Fruit fly (Drosophila melanogaster): Measurements from ENCODE around the gene CycJ.

CycJ gene

dm6 chr3L:3492116-3492747 is 26.0 kb downstream of the CycJ start (continued):
- TF ChIP-seq Hsf (GFP tag; optimal IDR thresholded peaks at IDR 0.05) (no peak), pros (GFP tag; optimal IDR thresholded peaks at IDR 0.05) (no peak), Ada2b (GFP tag; IDR thresholded peaks at IDR 0.05) (peak; percentile 52; the same call in 1 of the 2 replicates), Sox102F (GFP tag; optimal IDR thresholded peaks at IDR 0.05) (peak; percentile 33), CG43689 (GFP tag; IDR thresholded peaks at IDR 0.05) (no peak), bbx (GFP tag; IDR thresholded peaks at IDR 0.05; ENCODE audit: partially characterized antibody) (no peak), Eip74EF (GFP tag; optimal IDR thresholded peaks at IDR 0.05) (no peak), dysf (GFP tag; IDR thresholded peaks at IDR 0.05) (peak; percentile 39; the same call in 1 of the 3 replicates), E2f1 (GFP tag; IDR thresholded peaks at IDR 0.05) (peak; percentile 29; the same call in 1 of the 2 replicates), lilli (GFP tag; optimal IDR thresholded peaks at IDR 0.05) (peak; percentile 20), kni (GFP tag; optimal IDR thresholded peaks at IDR 0.05) (no peak), nau (GFP tag; optimal IDR thresholded peaks at IDR 0.05) (no peak), CG30403 (GFP tag; optimal IDR thresholded peaks at IDR 0.05) (peak; percentile 32), croc (GFP tag; conservative IDR thresholded peaks at IDR 0.05) (no peak), CG6689 (GFP tag; IDR thresholded peaks at IDR 0.05) (no peak), danr (GFP tag; IDR thresholded peaks at IDR 0.05) (no peak), MBD-R2 (GFP tag; IDR thresholded peaks at IDR 0.05) (no peak), CG18619 (GFP tag; optimal IDR thresholded peaks at IDR 0.05) (peak; percentile 20), gsb-n (tag; optimal IDR thresholded peaks at IDR 0.05) (no peak), hkb (optimal IDR thresholded peaks at IDR 0.05) (no peak), hkb (GFP tag; IDR thresholded peaks at IDR 0.05) (no peak), CG6175 (GFP tag; IDR thresholded peaks at IDR 0.05) (no peak), CG2129 (GFP tag; IDR thresholded peaks at IDR 0.05; ENCODE audit: partially characterized antibody) (no peak), Myb (GFP tag; optimal IDR thresholded peaks at IDR 0.05) (no peak), CG14667 (GFP tag; IDR thresholded peaks at IDR 0.05) (no peak), CkIIα-i1 (GFP tag; IDR thresholded peaks at IDR 0.05) (no peak), Dip3 (GFP tag; optimal IDR thresholded peaks at IDR 0.05) (no peak), Aef1 (GFP tag; IDR thresholded peaks at IDR 0.05) (0 out of 3 replicates have a peak, but pooled peaks have one; percentile 11), CG8478 (optimal IDR thresholded peaks at IDR 0.05) (no peak), CG14710 (tag; optimal IDR thresholded peaks at IDR 0.05) (no peak), CG10366 (GFP tag; IDR thresholded peaks at IDR 0.05) (peak; percentile 42), lbe (GFP tag; optimal IDR thresholded peaks at IDR 0.05) (no peak), cas (GFP tag; IDR thresholded peaks at IDR 0.05) (no peak), sqz (GFP tag; optimal IDR thresholded peaks at IDR 0.05) (no peak), Dip2 (GFP tag; IDR thresholded peaks at IDR 0.05) (no peak), twi (tag; optimal IDR thresholded peaks at IDR 0.05) (no peak), fd64A (GFP tag; optimal IDR thresholded peaks at IDR 0.05) (no peak), dati (GFP tag; IDR thresholded peaks at IDR 0.05) (no peak), B-H2 (GFP tag; optimal IDR thresholded peaks at IDR 0.05) (no peak), CG1529 (GFP tag; optimal IDR thresholded peaks at IDR 0.05) (no peak), Sry-β (GFP tag; optimal IDR thresholded peaks at IDR 0.05) (no peak), CG13424 (tag; optimal IDR thresholded peaks at IDR 0.05) (peak; percentile 27), Vsx1 (GFP tag; optimal IDR thresholded peaks at IDR 0.05) (no peak), Lpt (GFP tag; optimal IDR thresholded peaks at IDR 0.05) (no peak), Nf-YB (GFP tag; optimal IDR thresholded peaks at IDR 0.05) (no peak), Deaf1 (tag; optimal IDR thresholded peaks at IDR 0.05) (no peak), lmd (GFP tag; IDR thresholded peaks at IDR 0.05) (peak; percentile 18; the same call in 1 of the 2 replicates), CG2678 (tag; optimal IDR thresholded peaks at IDR 0.05) (peak; percentile 55), ftz-f1 (GFP tag; optimal IDR thresholded peaks at IDR 0.05) (no peak), CG13123 (GFP tag; optimal IDR thresholded peaks at IDR 0.05) (no peak), CG10543 (GFP tag; optimal IDR thresholded peaks at IDR 0.05) (no peak)
